Worm (Caenorhabditis elegans): ENCODE measurements around the gene fbxb-83.

- TF ChIP-seq lim-6 (tag; optimal IDR thresholded peaks at IDR 0.05) (no peak), ceh-34 (tag; optimal IDR thresholded peaks at IDR 0.05) (no peak), hlh-30 (tag; optimal IDR thresholded peaks at IDR 0.05; ENCODE audit: insufficient read depth) (no peak)
Observed at ce11 chrIII:194160-194559, 49.1 kb upstream of the fbxb-83 start, which contains the start of gene F40G9.17.
